Fruit fly (Drosophila melanogaster) whole organism, embryonic: ENCODE data around the gene CG13928.

Experiments used
- Asciz ChIP-seq: fragments of 200-800 bp; sonication (Bioruptor generic); optimal IDR thresholded peaks from 2 replicates; lab custom pipeline; 2017; ENCODE audit warnings: missing biosample characterization, mild to moderate bottlenecking, missing genetic modification characterization, missing genetic modification reagents
- Blimp-1 ChIP-seq: fragments of 200-800 bp; sonication (Bioruptor generic); optimal IDR thresholded peaks from 3 replicates; lab custom pipeline; 2018; ENCODE audit warnings: missing biosample characterization, missing genetic modification characterization, mild to moderate bottlenecking, moderate library complexity, missing genetic modification reagents
- BtbVII ChIP-seq: fragments of 200-800 bp; sonication (Bioruptor generic); optimal IDR thresholded peaks from 3 replicates; lab custom pipeline; 2017; ENCODE audit warnings: missing biosample characterization, mild to moderate bottlenecking, missing genetic modification characterization
- CG13424 ChIP-seq: fragments of 200-800 bp; sonication (Bioruptor generic); optimal IDR thresholded peaks from 2 replicates; lab custom pipeline; 2019; ENCODE audit warnings: missing biosample characterization, mild to moderate bottlenecking, missing genetic modification characterization, moderate library complexity
- CG14014 ChIP-seq: fragments of 200-800 bp; sonication (Bioruptor generic); IDR thresholded peaks from 2 replicates; pipeline ENCODE4 v1.3.6; 2022; ENCODE audit warnings: missing biosample characterization, missing genetic modification characterization
- CG15601 ChIP-seq: fragments of 200-800 bp; sonication (Bioruptor generic); optimal IDR thresholded peaks from 3 replicates; lab custom pipeline; 2019; ENCODE audit warnings: missing biosample characterization, mild to moderate bottlenecking, missing genetic modification characterization, moderate library complexity
- CG17186 ChIP-seq: fragments of 200-800 bp; sonication (Bioruptor generic); optimal IDR thresholded peaks from 3 replicates; lab custom pipeline; 2017; ENCODE audit warnings: missing biosample characterization, missing genetic modification reagents, missing genetic modification characterization
- CG17912 ChIP-seq: fragments of 200-800 bp; sonication (Bioruptor generic); optimal IDR thresholded peaks from 2 replicates; lab custom pipeline; 2018; ENCODE audit warnings: missing biosample characterization, mild to moderate bottlenecking, missing genetic modification characterization
- CG1792 ChIP-seq: fragments of 200-800 bp; sonication (Bioruptor generic); optimal IDR thresholded peaks from 2 replicates; lab custom pipeline; 2016; ENCODE audit warnings: missing biosample characterization, missing genetic modification characterization
- CG18476 ChIP-seq: fragments of 200-800 bp; sonication (Bioruptor generic); optimal IDR thresholded peaks from 2 replicates; lab custom pipeline; 2016; ENCODE audit warnings: missing biosample characterization, mild to moderate bottlenecking, missing genetic modification characterization
- CG2129 ChIP-seq: fragments of 200-800 bp; sonication (Bioruptor generic); IDR thresholded peaks from 2 replicates; pipeline ENCODE4 v1.3.6; 2022; ENCODE audit warnings: missing biosample characterization, missing genetic modification characterization; ENCODE audit not compliant: partially characterized antibody
- CG2875 ChIP-seq: fragments of 200-800 bp; sonication (Bioruptor generic); optimal IDR thresholded peaks from 2 replicates; lab custom pipeline; 2017; ENCODE audit warnings: missing biosample characterization, mild to moderate bottlenecking, missing genetic modification characterization, missing genetic modification reagents
- CG30403 ChIP-seq: fragments of 200-800 bp; sonication (Bioruptor generic); optimal IDR thresholded peaks from 3 replicates; lab custom pipeline; 2016; ENCODE audit warnings: missing biosample characterization, missing genetic modification characterization
- CG31388 ChIP-seq: fragments of 200-800 bp; sonication (Bioruptor generic); optimal IDR thresholded peaks from 2 replicates; lab custom pipeline; 2016; ENCODE audit warnings: missing biosample characterization, missing genetic modification characterization
- CG34224 ChIP-seq: fragments of 200-800 bp; sonication (Bioruptor generic); IDR thresholded peaks from 3 replicates; pipeline ENCODE4 v1.3.6; 2022; ENCODE audit warnings: missing biosample characterization, missing genetic modification characterization; ENCODE audit not compliant: partially characterized antibody
- CG3847 ChIP-seq: fragments of 200-800 bp; sonication (Bioruptor generic); IDR thresholded peaks from 2 replicates; pipeline ENCODE4 v1.3.6; 2022; ENCODE audit warnings: missing biosample characterization, missing genetic modification characterization
- CG4404 ChIP-seq: fragments of 200-800 bp; sonication (Bioruptor generic); IDR thresholded peaks from 2 replicates; pipeline ENCODE4 v1.3.6; 2022; ENCODE audit warnings: missing biosample characterization, missing genetic modification characterization
- CG6854 ChIP-seq: fragments of 200-800 bp; sonication (Bioruptor generic); optimal IDR thresholded peaks from 3 replicates; lab custom pipeline; 2017; ENCODE audit warnings: missing biosample characterization, mild to moderate bottlenecking, missing genetic modification characterization
- CG7357 ChIP-seq: fragments of 200-800 bp; sonication (Bioruptor generic); IDR thresholded peaks from 3 replicates; pipeline ENCODE4 v1.3.6; 2022; ENCODE audit warnings: missing biosample characterization, missing genetic modification characterization
- Dbx ChIP-seq: fragments of 200-800 bp; sonication (Bioruptor generic); IDR thresholded peaks from 3 replicates; pipeline ENCODE4 v1.3.6; 2022; ENCODE audit warnings: missing biosample characterization, missing genetic modification characterization
- Dip3 ChIP-seq: fragments of 200-800 bp; sonication (Bioruptor generic); optimal IDR thresholded peaks from 3 replicates; lab custom pipeline; 2016; ENCODE audit warnings: missing biosample characterization, missing genetic modification characterization
- Fer3 ChIP-seq: fragments of 200-800 bp; sonication (Bioruptor generic); optimal IDR thresholded peaks from 2 replicates; lab custom pipeline; 2018; ENCODE audit warnings: missing biosample characterization, mild to moderate bottlenecking, missing genetic modification characterization, moderate library complexity
- Gug ChIP-seq: fragments of 200-800 bp; sonication (Bioruptor generic); IDR thresholded peaks from 4 replicates; pipeline ENCODE4 v1.3.6; 2022; ENCODE audit warnings: missing biosample characterization, missing genetic modification characterization
- HLH3B ChIP-seq: fragments of 200-800 bp; sonication (Bioruptor generic); IDR thresholded peaks from 2 replicates; pipeline ENCODE4 v1.3.6; 2022; ENCODE audit warnings: missing biosample characterization, missing genetic modification characterization
- HLHmδ ChIP-seq: fragments of 200-800 bp; sonication (Bioruptor generic); optimal IDR thresholded peaks from 2 replicates; lab custom pipeline; 2018; ENCODE audit warnings: missing biosample characterization, mild to moderate bottlenecking, missing genetic modification characterization, moderate library complexity
- Lim3 ChIP-seq: fragments of 200-800 bp; sonication (Bioruptor generic); IDR thresholded peaks from 2 replicates; pipeline ENCODE4 v1.3.6; 2022; ENCODE audit warnings: missing biosample characterization, missing genetic modification characterization
- NC2α ChIP-seq: fragments of 200-800 bp; sonication (Bioruptor generic); optimal IDR thresholded peaks from 2 replicates; lab custom pipeline; 2016; ENCODE audit warnings: missing biosample characterization, missing genetic modification characterization
- Neu2 ChIP-seq: fragments of 200-800 bp; sonication (Bioruptor generic); optimal IDR thresholded peaks from 3 replicates; lab custom pipeline; 2016; ENCODE audit warnings: missing biosample characterization, missing genetic modification characterization, borderline replicate concordance
- Oaz ChIP-seq: fragments of 200-800 bp; sonication (Bioruptor generic); IDR thresholded peaks from 2 replicates; pipeline ENCODE4 v1.3.6; 2022; ENCODE audit warnings: missing biosample characterization, missing genetic modification characterization
- Opbp ChIP-seq: fragments of 200-800 bp; sonication (Bioruptor generic); IDR thresholded peaks from 3 replicates; pipeline ENCODE4 v1.3.6; 2022; ENCODE audit warnings: missing biosample characterization, missing genetic modification characterization; ENCODE audit not compliant: partially characterized antibody
- ac ChIP-seq: fragments of 200-800 bp; sonication (Bioruptor generic); optimal IDR thresholded peaks from 3 replicates; lab custom pipeline; 2017; ENCODE audit warnings: missing biosample characterization, mild to moderate bottlenecking, missing genetic modification characterization
- bowl ChIP-seq: fragments of 200-800 bp; sonication (Bioruptor generic); IDR thresholded peaks from 2 replicates; pipeline ENCODE4 v1.3.6; 2022; ENCODE audit warnings: missing biosample characterization, missing genetic modification characterization
- chif ChIP-seq, 2 experiments: fragments of 200-800 bp; sonication (Bioruptor generic); optimal IDR thresholded peaks; 3 replicates each; lab custom pipeline; 2016; ENCODE audit warnings: missing biosample characterization in 2 of 2, missing genetic modification characterization in 2 of 2
- crc ChIP-seq: fragments of 200-800 bp; sonication (Bioruptor generic); optimal IDR thresholded peaks from 2 replicates; lab custom pipeline; 2016; ENCODE audit warnings: missing biosample characterization, missing genetic modification characterization
- cwo ChIP-seq: fragments of 200-800 bp; sonication (Bioruptor generic); optimal IDR thresholded peaks from 3 replicates; lab custom pipeline; 2017; ENCODE audit warnings: missing biosample characterization, missing genetic modification characterization, mild to moderate bottlenecking, moderate library complexity, missing genetic modification reagents
- dpn ChIP-seq, 2 experiments: fragments of 200-800 bp; sonication (Bioruptor generic); optimal IDR thresholded peaks; 3 replicates each; lab custom pipeline; 2016; ENCODE audit warnings: missing biosample characterization in 2 of 2, missing genetic modification characterization in 2 of 2
- exex ChIP-seq: fragments of 200-800 bp; sonication (Bioruptor generic); optimal IDR thresholded peaks from 4 replicates; lab custom pipeline; 2018; ENCODE audit warnings: missing biosample characterization, mild to moderate bottlenecking, missing genetic modification characterization, moderate library complexity
- grau ChIP-seq: fragments of 200-800 bp; optimal IDR thresholded peaks from 3 replicates; lab custom pipeline; 2019; ENCODE audit warnings: missing biosample characterization, mild to moderate bottlenecking, missing genetic modification characterization, moderate library complexity
- lbe ChIP-seq: fragments of 200-800 bp; sonication (Bioruptor generic); optimal IDR thresholded peaks from 2 replicates; lab custom pipeline; 2016; ENCODE audit warnings: missing biosample characterization, mild to moderate bottlenecking, missing genetic modification characterization
- lola ChIP-seq, 3 experiments: fragments of >200 bp in 2 of 3; fragments of 200-800 bp in 1 of 3; sonication (Bioruptor generic) in 1 of 3; optimal IDR thresholded peaks; 2 replicates each; lab custom pipeline; 2017 to 2019; ENCODE audit warnings: missing biosample characterization in 3 of 3, missing genetic modification characterization in 3 of 3, mild to moderate bottlenecking in 1 of 3, moderate library complexity in 1 of 3
- lov ChIP-seq, 2 experiments: fragments of 200-800 bp in 1 of 2; fragments of >200 bp in 1 of 2; sonication (Bioruptor generic) in 1 of 2; IDR thresholded peaks in 1 of 2; optimal IDR thresholded peaks in 1 of 2; 2 replicates in 1 of 2; 3 replicates in 1 of 2; pipeline versions ENCODE4 v1.3.6 to Lab custom; 2017 to 2022; ENCODE audit warnings: missing biosample characterization in 1 of 2, missing genetic modification characterization in 1 of 2
- mirr ChIP-seq: fragments of 200-800 bp; sonication (Bioruptor generic); optimal IDR thresholded peaks from 3 replicates; lab custom pipeline; 2018; ENCODE audit warnings: missing biosample characterization, mild to moderate bottlenecking, missing genetic modification characterization
- pho ChIP-seq: fragments of 200-800 bp; sonication (Bioruptor generic); optimal IDR thresholded peaks from 2 replicates; lab custom pipeline; 2016; ENCODE audit warnings: missing biosample characterization, missing genetic modification characterization
- sd ChIP-seq: fragments of 200-800 bp; sonication (Bioruptor generic); optimal IDR thresholded peaks from 3 replicates; lab custom pipeline; 2018; ENCODE audit warnings: missing biosample characterization, mild to moderate bottlenecking, missing genetic modification characterization, moderate library complexity
- sisA ChIP-seq: fragments of 200-800 bp; sonication (Bioruptor generic); IDR thresholded peaks from 2 replicates; pipeline ENCODE4 v1.3.6; 2022; ENCODE audit warnings: missing biosample characterization, missing genetic modification characterization
- slou ChIP-seq: fragments of 200-800 bp; sonication (Bioruptor generic); optimal IDR thresholded peaks from 3 replicates; lab custom pipeline; 2016; ENCODE audit warnings: missing biosample characterization, missing genetic modification characterization
- tap ChIP-seq: fragments of 200-800 bp; optimal IDR thresholded peaks from 3 replicates; lab custom pipeline; 2019; ENCODE audit warnings: missing biosample characterization, mild to moderate bottlenecking, missing genetic modification characterization, moderate library complexity
- wek ChIP-seq: fragments of 200-800 bp; sonication (Bioruptor generic); optimal IDR thresholded peaks from 3 replicates; lab custom pipeline; 2018; ENCODE audit warnings: missing biosample characterization, mild to moderate bottlenecking, missing genetic modification characterization, moderate library complexity

CG13928 gene

dm6 chr3L:1591692-1592371 is 36.3 kb downstream of the CG13928 start (continued):
- TF ChIP-seq NC2α (GFP tag; lab: Kevin White, UChicago), result peak; percentile 5
- TF ChIP-seq grau (tag; lab: Kevin White, UChicago), result peak; percentile 53
- TF ChIP-seq chif (GFP tag; optimal IDR thresholded peaks at IDR 0.05; lab: Kevin White, UChicago), result peak in 1 of 2 experiments; percentile 43
- peak; percentile 26 for TF ChIP-seq CG30403 (GFP tag; lab: Kevin White, UChicago)
- TF ChIP-seq CG18476, result peak; percentile 60
- no peak for TF ChIP-seq lov (optimal IDR thresholded peaks at IDR 0.05; lab: Kevin White, UChicago)
- 0 out of 3 replicates have a peak, but pooled peaks have one; percentile 31 for TF ChIP-seq lov (GFP tag; IDR thresholded peaks at IDR 0.05; lab: Robert Waterston, UW)
- no peak for TF ChIP-seq HLHmδ (GFP tag; lab: Kevin White, UChicago)
- TF ChIP-seq CG17186 (GFP tag; lab: Kevin White, UChicago), result no peak
- TF ChIP-seq Dip3 (GFP tag; lab: Kevin White, UChicago), result peak; percentile 84
- no peak for TF ChIP-seq bowl (GFP tag; lab: Robert Waterston, UW)
- peak; percentile 7 for TF ChIP-seq CG2875 (GFP tag; lab: Kevin White, UChicago)
- peak in 1 of 2 experiments; percentile 78 for TF ChIP-seq dpn (GFP tag; optimal IDR thresholded peaks at IDR 0.05; lab: Kevin White, UChicago)
- peak; percentile 7 for TF ChIP-seq CG17912 (GFP tag; lab: Kevin White, UChicago)
- no peak for TF ChIP-seq CG7357
- peak; percentile 78 for TF ChIP-seq cwo
- peak; percentile 16 for TF ChIP-seq CG31388 (GFP tag; lab: Kevin White, UChicago)
- no peak for TF ChIP-seq CG2129 (GFP tag; lab: Robert Waterston, UW)
- peak; percentile 87 for TF ChIP-seq CG6854
- peak; percentile 35 for TF ChIP-seq CG13424
- peak; percentile 11 for TF ChIP-seq CG15601 (tag; lab: Kevin White, UChicago)
- peak; percentile 82 for TF ChIP-seq pho
- TF ChIP-seq wek, result peak; percentile 65
- TF ChIP-seq lbe (GFP tag; lab: Kevin White, UChicago), result peak; percentile 99
- TF ChIP-seq CG4404 (GFP tag; lab: Robert Waterston, UW), result no peak
- no peak for TF ChIP-seq Gug (GFP tag; lab: Robert Waterston, UW)
- TF ChIP-seq Oaz (GFP tag; lab: Robert Waterston, UW), result no peak
- TF ChIP-seq CG1792, result peak; percentile 78
- TF ChIP-seq Opbp, result no peak
- peak; percentile 96 for TF ChIP-seq BtbVII (GFP tag; lab: Kevin White, UChicago)
- TF ChIP-seq CG14014, result peak; percentile 70; the same call in 1 of the 2 replicates
- TF ChIP-seq Neu2 (GFP tag; lab: Kevin White, UChicago), result no peak
- TF ChIP-seq lola (GFP tag; optimal IDR thresholded peaks at IDR 0.05; lab: Kevin White, UChicago), result no peak
- TF ChIP-seq Lim3, result no peak
- TF ChIP-seq slou, result no peak
- TF ChIP-seq ac (GFP tag; lab: Kevin White, UChicago), result no peak
- peak; percentile 88 for TF ChIP-seq Fer3 (tag; lab: Kevin White, UChicago)
- TF ChIP-seq crc, result peak; percentile 71
- peak; percentile 47; the same call in 1 of the 2 replicates for TF ChIP-seq CG3847
- peak; percentile 81 for TF ChIP-seq mirr (GFP tag; lab: Kevin White, UChicago)
- TF ChIP-seq Blimp-1 (GFP tag; lab: Kevin White, UChicago), result peak; percentile 62
- peak; percentile 27; the same call in 1 of the 2 replicates for TF ChIP-seq HLH3B (GFP tag; lab: Robert Waterston, UW)
- TF ChIP-seq sd (tag; lab: Kevin White, UChicago), result no peak
- TF ChIP-seq sisA (GFP tag; lab: Robert Waterston, UW), result no peak
- peak; percentile 87; the same call in 2 of the 3 replicates for TF ChIP-seq Dbx (GFP tag; lab: Robert Waterston, UW)
- TF ChIP-seq exex, result peak; percentile 63
- no peak for TF ChIP-seq CG34224 (GFP tag; lab: Robert Waterston, UW)
- TF ChIP-seq tap, result no peak
- peak; percentile 80 for TF ChIP-seq Asciz
